Worm (Caenorhabditis elegans): Measurements from ENCODE around the gene set-26.

DNA sequence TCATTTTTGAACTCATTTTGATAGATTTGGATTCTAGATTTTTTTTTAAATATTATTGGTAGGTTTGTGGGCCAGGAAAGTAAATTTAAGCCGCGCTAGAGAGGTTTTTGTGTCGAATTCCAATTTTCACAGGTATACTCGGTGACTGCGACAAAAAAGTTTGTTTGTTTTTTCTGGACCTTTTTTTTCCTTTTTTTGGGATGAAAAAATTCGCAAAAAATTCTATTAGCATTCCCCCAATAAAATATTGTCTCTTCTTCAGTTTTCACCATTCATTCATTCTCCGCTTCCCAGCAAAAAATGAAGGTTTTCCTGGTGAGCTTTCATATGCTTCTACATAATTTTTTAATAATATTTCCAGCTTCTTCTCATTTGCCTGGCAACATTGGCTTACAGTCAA lies 26.6 kb downstream of the set-26 start, which contains the start of gene Y51H4A.936:
- no peak for TF ChIP-seq dao-5 (tag; optimal IDR thresholded peaks at IDR 0.05)
- TF ChIP-seq him-1 (tag; optimal IDR thresholded peaks at IDR 0.05): no peak
- TF ChIP-seq W03F9.2 (tag; optimal IDR thresholded peaks at IDR 0.05): no peak
